Worm (Caenorhabditis elegans) whole organism, late embryonic: ENCODE results near the gene nlp-58.

Source experiments
- ama-1 ChIP-seq: fragments of 150-350 bp; optimal IDR thresholded peaks from 2 replicates; lab custom pipeline; 2014
- dmd-4 ChIP-seq: sonication (generic microtip); optimal IDR thresholded peaks from 2 replicates; lab custom pipeline; 2016; ENCODE audit warnings: borderline replicate concordance, missing genetic modification characterization, missing compliant biosample characterization
- fkh-10 ChIP-seq: fragments of 150-350 bp; optimal IDR thresholded peaks from 2 replicates; lab custom pipeline; 2014; ENCODE audit warnings: missing biosample characterization, missing genetic modification reagents, missing genetic modification characterization
- mec-3 ChIP-seq: sonication (generic microtip); optimal IDR thresholded peaks from 2 replicates; lab custom pipeline; 2016; ENCODE audit warnings: borderline replicate concordance, missing genetic modification characterization, missing compliant biosample characterization
- npax-4 ChIP-seq: sonication (generic microtip); optimal IDR thresholded peaks from 2 replicates; lab custom pipeline; 2016; ENCODE audit warnings: missing genetic modification characterization, missing compliant biosample characterization
- pag-3 ChIP-seq: sonication (generic microtip); optimal IDR thresholded peaks from 2 replicates; lab custom pipeline; 2016; ENCODE audit warnings: missing compliant biosample characterization, missing genetic modification characterization, borderline replicate concordance
- pat-9 ChIP-seq: fragments of 200-800 bp; sonication (Bioruptor generic); optimal IDR thresholded peaks from 2 replicates; lab custom pipeline; 2018; ENCODE audit warnings: mild to moderate bottlenecking, missing genetic modification characterization, moderate library complexity, missing compliant biosample characterization
- pax-1 ChIP-seq: fragments of 150-350 bp; optimal IDR thresholded peaks from 2 replicates; lab custom pipeline; 2014; ENCODE audit warnings: missing biosample characterization, missing genetic modification characterization
- pqm-1 ChIP-seq: sonication (generic microtip); optimal IDR thresholded peaks from 2 replicates; lab custom pipeline; 2016; ENCODE audit warnings: missing genetic modification characterization, missing compliant biosample characterization
- rnt-1 ChIP-seq: sonication (generic microtip); optimal IDR thresholded peaks from 2 replicates; lab custom pipeline; 2016; ENCODE audit warnings: missing genetic modification characterization, missing compliant biosample characterization
- unc-3 ChIP-seq, 2 experiments: fragments of 200-800 bp in 1 of 2; sonication (Bioruptor generic) in 1 of 2; sonication (generic microtip) in 1 of 2; conservative IDR thresholded peaks in 1 of 2; optimal IDR thresholded peaks in 1 of 2; 2 replicates each; pipeline versions ENCODE4 v1.3.6 to Lab custom; 2016 to 2022; ENCODE audit warnings: missing compliant biosample characterization in 2 of 2, missing genetic modification characterization in 2 of 2, missing genetic modification reagents in 1 of 2
- zip-5 ChIP-seq: sonication (generic microtip); optimal IDR thresholded peaks from 2 replicates; lab custom pipeline; 2016; ENCODE audit warnings: missing genetic modification characterization, missing compliant biosample characterization

ce11 chrV:9950861-9951260 lies 2.1 kb upstream of the nlp-58 start, which contains the start of gene ttr-46:
- TF ChIP-seq pax-1 (tag; lab: Kevin White, UChicago) (no peak), rnt-1 (no peak), pat-9 (tag; lab: Kevin White, UChicago) (no peak), ama-1 (no peak), dmd-4 (tag; lab: Kevin White, UChicago) (no peak), fkh-10 (GFP tag; lab: Kevin White, UChicago) (no peak), npax-4 (tag; lab: Kevin White, UChicago) (no peak), zip-5 (tag; lab: Kevin White, UChicago) (no peak), pqm-1 (no peak), unc-3 (GFP tag; conservative IDR thresholded peaks at IDR 0.05; lab: Robert Waterston, UW) (no peak), unc-3 (tag; optimal IDR thresholded peaks at IDR 0.05; lab: Kevin White, UChicago) (no peak), mec-3 (no peak), pag-3 (no peak)
